Worm (Caenorhabditis elegans) whole organism, L1 larva: ENCODE results near the gene C44B7.7.
A peak's percentile ranks its signal among the peaks of the same experiment; 100 is the strongest.

ENCODE experiments used
- C16A3.4 ChIP-seq: fragments of 150-350 bp; optimal IDR thresholded peaks from 2 replicates; lab custom pipeline; 2014; ENCODE audit warnings: missing biosample characterization, missing genetic modification characterization
- Y116A8C.19 ChIP-seq: sonication (generic microtip); optimal IDR thresholded peaks from 2 replicates; lab custom pipeline; 2016; ENCODE audit warnings: missing compliant biosample characterization, missing genetic modification characterization, borderline replicate concordance
- aha-1 ChIP-seq: fragments of 150-350 bp; optimal IDR thresholded peaks from 2 replicates; lab custom pipeline; 2014; ENCODE audit warnings: missing biosample characterization, missing genetic modification characterization
- ama-1 ChIP-seq: fragments of 150-350 bp; optimal IDR thresholded peaks from 2 replicates; lab custom pipeline; 2014
- blmp-1 ChIP-seq: fragments of 150-350 bp; optimal IDR thresholded peaks from 2 replicates; lab custom pipeline; 2014; ENCODE audit warnings: missing biosample characterization, missing genetic modification characterization
- ceh-63 ChIP-seq: fragments of 200-800 bp; sonication (Bioruptor generic); optimal IDR thresholded peaks from 2 replicates; lab custom pipeline; 2018; ENCODE audit warnings: mild to moderate bottlenecking, missing genetic modification characterization, missing compliant biosample characterization
- ceh-82 ChIP-seq, 3 experiments: fragments of 150-350 bp in 1 of 3; sonication (generic microtip) in 2 of 3; optimal IDR thresholded peaks; 2 replicates each; lab custom pipeline; 2014 to 2017; ENCODE audit warnings: missing biosample characterization in 3 of 3, missing genetic modification characterization in 3 of 3
- ceh-88 ChIP-seq: fragments of 200-800 bp; sonication (Bioruptor generic); IDR thresholded peaks from 2 replicates; pipeline ENCODE4 v1.3.6; 2022; ENCODE audit warnings: missing genetic modification characterization, missing compliant biosample characterization
- dpl-1 ChIP-seq, 3 experiments: fragments of 150-350 bp in 2 of 3; sonication (generic microtip) in 1 of 3; optimal IDR thresholded peaks; 2 replicates each; lab custom pipeline; 2014 to 2017; ENCODE audit warnings: missing biosample characterization in 3 of 3, missing genetic modification characterization in 3 of 3, missing genetic modification reagents in 3 of 3
- dsc-1 ChIP-seq: sonication (generic microtip); optimal IDR thresholded peaks from 2 replicates; lab custom pipeline; 2016; ENCODE audit warnings: mild to moderate bottlenecking, missing genetic modification characterization, missing compliant biosample characterization
- efl-1 ChIP-seq, 4 experiments: fragments of 150-350 bp; optimal IDR thresholded peaks in 3 of 4; peaks in 1 of 4; 1 replicate in 1 of 4; 2 replicates in 3 of 4; lab custom pipeline; 2014; ENCODE audit warnings: missing biosample characterization in 2 of 4, missing genetic modification characterization in 2 of 4, missing genetic modification reagents in 2 of 4
- efl-3 ChIP-seq: fragments of 200-800 bp; sonication (Bioruptor generic); optimal IDR thresholded peaks from 2 replicates; lab custom pipeline; 2018; ENCODE audit warnings: mild to moderate bottlenecking, missing genetic modification characterization, missing compliant biosample characterization
- elt-2 ChIP-seq: sonication (generic microtip); optimal IDR thresholded peaks from 2 replicates; lab custom pipeline; 2016; ENCODE audit warnings: missing genetic modification characterization, mild to moderate bottlenecking, inconsistent platforms, missing compliant biosample characterization, missing genetic modification reagents
- fkh-8 ChIP-seq: sonication (generic microtip); optimal IDR thresholded peaks from 2 replicates; lab custom pipeline; 2016; ENCODE audit warnings: mild to moderate bottlenecking, missing genetic modification characterization, missing compliant biosample characterization
- hpl-2 ChIP-seq: fragments of 150-350 bp; optimal IDR thresholded peaks from 2 replicates; lab custom pipeline; 2014; ENCODE audit warnings: missing biosample characterization, missing genetic modification reagents, missing genetic modification characterization
- irx-1 ChIP-seq: sonication (generic microtip); optimal IDR thresholded peaks from 2 replicates; lab custom pipeline; 2016; ENCODE audit warnings: missing genetic modification characterization, missing compliant biosample characterization
- jun-1 ChIP-seq: fragments of 150-350 bp; optimal IDR thresholded peaks from 2 replicates; lab custom pipeline; 2014; ENCODE audit warnings: missing biosample characterization, missing genetic modification reagents, missing genetic modification characterization
- lin-13 ChIP-seq: fragments of 150-350 bp; optimal IDR thresholded peaks from 2 replicates; lab custom pipeline; 2014; ENCODE audit warnings: missing biosample characterization, missing genetic modification reagents, missing genetic modification characterization
- lir-3 ChIP-seq: sonication (generic microtip); optimal IDR thresholded peaks from 2 replicates; lab custom pipeline; 2016; ENCODE audit warnings: mild to moderate bottlenecking, missing genetic modification characterization, moderate library complexity, missing compliant biosample characterization; ENCODE audit not compliant: poor library complexity
- lsy-2 ChIP-seq, 2 experiments: fragments of 150-350 bp; optimal IDR thresholded peaks; 2 replicates each; lab custom pipeline; 2014; ENCODE audit warnings: missing biosample characterization in 2 of 2, missing genetic modification characterization in 2 of 2
- mdl-1 ChIP-seq, 2 experiments: fragments of 150-350 bp; optimal IDR thresholded peaks; 2 replicates each; lab custom pipeline; 2014 to 2017; ENCODE audit warnings: missing biosample characterization in 2 of 2, missing genetic modification characterization in 2 of 2, inconsistent platforms in 1 of 2
- mef-2 ChIP-seq: fragments of 150-350 bp; optimal IDR thresholded peaks from 2 replicates; lab custom pipeline; 2014; ENCODE audit warnings: missing biosample characterization, missing genetic modification characterization
- nhr-12 ChIP-seq: sonication (generic microtip); optimal IDR thresholded peaks from 2 replicates; lab custom pipeline; 2017; ENCODE audit warnings: missing biosample characterization, missing genetic modification characterization
- nhr-19 ChIP-seq: fragments of 200-800 bp; sonication (Bioruptor generic); conservative IDR thresholded peaks from 2 replicates; pipeline ENCODE4 v1.3.6; 2022; ENCODE audit warnings: missing genetic modification characterization, missing compliant biosample characterization
- nhr-76 ChIP-seq: sonication (generic microtip); optimal IDR thresholded peaks from 2 replicates; lab custom pipeline; 2017; ENCODE audit warnings: missing biosample characterization, missing genetic modification characterization
- nhr-77 ChIP-seq: fragments of 150-350 bp; optimal IDR thresholded peaks from 2 replicates; lab custom pipeline; 2014; ENCODE audit warnings: missing biosample characterization, missing genetic modification characterization
- nhr-84 ChIP-seq: sonication (generic microtip); optimal IDR thresholded peaks from 2 replicates; lab custom pipeline; 2017; ENCODE audit warnings: missing biosample characterization, missing genetic modification characterization
- pax-3 ChIP-seq: fragments of 200-800 bp; sonication (Bioruptor generic); optimal IDR thresholded peaks from 2 replicates; lab custom pipeline; 2018; ENCODE audit warnings: mild to moderate bottlenecking, missing genetic modification characterization, moderate library complexity, missing compliant biosample characterization
- rnt-1 ChIP-seq: sonication (generic microtip); optimal IDR thresholded peaks from 2 replicates; lab custom pipeline; 2016; ENCODE audit warnings: mild to moderate bottlenecking, missing genetic modification characterization, moderate library complexity, missing compliant biosample characterization
- sptf-1 ChIP-seq: fragments of 150-350 bp; optimal IDR thresholded peaks from 2 replicates; lab custom pipeline; 2014; ENCODE audit warnings: missing biosample characterization, missing genetic modification characterization
- unc-30 ChIP-seq: sonication (generic microtip); optimal IDR thresholded peaks from 2 replicates; lab custom pipeline; 2017; ENCODE audit warnings: missing biosample characterization, missing genetic modification characterization
- unc-86 ChIP-seq: sonication (generic microtip); optimal IDR thresholded peaks from 2 replicates; lab custom pipeline; 2016; ENCODE audit warnings: missing genetic modification characterization, missing compliant biosample characterization
- vab-15 ChIP-seq: sonication (generic microtip); optimal IDR thresholded peaks from 2 replicates; lab custom pipeline; 2017; ENCODE audit warnings: missing genotype, mild to moderate bottlenecking, missing genetic modification characterization, missing compliant biosample characterization

C44B7.7 gene

DNA sequence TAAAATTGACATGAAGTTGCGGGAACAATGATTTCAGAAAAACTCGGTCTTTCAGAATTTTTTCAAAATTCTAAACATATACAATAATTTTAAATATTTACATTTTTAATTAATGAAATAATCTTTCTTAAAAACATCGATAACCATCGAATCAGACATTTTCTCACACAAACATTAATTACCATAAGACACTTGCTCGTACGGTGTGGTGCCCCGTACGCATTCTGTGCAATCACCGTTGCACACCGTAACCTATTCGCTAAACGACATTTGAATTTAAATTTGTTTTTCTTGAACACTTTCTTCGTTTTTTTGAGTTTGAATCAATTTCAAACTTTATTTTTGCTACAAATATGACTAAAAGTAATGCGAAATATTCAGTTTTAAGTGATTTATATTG lies 43.8 kb upstream of the C44B7.7 start:
- TF ChIP-seq hpl-2 (GFP tag; lab: Kevin White, UChicago) (no peak), nhr-84 (tag; lab: Kevin White, UChicago) (no peak), lsy-2 (tag; optimal IDR thresholded peaks at IDR 0.05; lab: Kevin White, UChicago) (no peak), irx-1 (tag; lab: Kevin White, UChicago) (no peak), sptf-1 (tag; lab: Kevin White, UChicago) (no peak), jun-1 (tag; lab: Kevin White, UChicago) (no peak), unc-30 (tag; lab: Kevin White, UChicago) (no peak), C16A3.4 (tag; lab: Kevin White, UChicago) (no peak), dsc-1 (tag; lab: Kevin White, UChicago) (no peak), mef-2 (tag; lab: Kevin White, UChicago) (no peak), lir-3 (tag; lab: Kevin White, UChicago) (no peak), nhr-19 (GFP tag; lab: Robert Waterston, UW) (no peak), ceh-63 (no peak), unc-86 (tag; lab: Kevin White, UChicago) (no peak)

DNA sequence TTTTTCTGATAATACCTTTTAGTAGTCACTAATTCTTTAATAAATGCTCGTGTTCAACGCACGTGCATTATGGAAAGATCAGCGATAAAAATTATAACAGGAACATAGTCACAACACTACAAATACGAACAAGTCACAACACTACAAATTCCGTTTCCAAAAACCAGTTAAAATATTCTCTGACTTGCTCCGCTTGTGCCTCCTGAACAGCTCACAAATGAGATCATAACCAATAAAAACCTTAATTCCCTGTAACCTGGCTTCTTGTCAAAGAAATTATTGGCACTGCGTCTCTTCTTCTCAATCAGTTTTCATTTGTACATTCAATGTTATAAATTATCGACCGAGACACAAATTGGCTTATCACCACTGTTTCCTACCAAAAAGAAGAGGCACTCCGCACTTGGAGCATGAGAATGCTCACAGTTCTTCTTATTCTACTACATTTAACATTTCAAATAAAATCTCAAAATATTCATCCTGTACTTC lies 39.4 kb upstream of the C44B7.7 start, which contains the start of gene B0252.1:
TSS of gene B0252.1 (plus strand) at position 318 of the 489 bp plus-strand sequence.
- TF ChIP-seq blmp-1 (tag; lab: Kevin White, UChicago) (no peak), efl-1 (optimal IDR thresholded peaks at IDR 0.05; lab: Kevin White, UChicago) (no peak), efl-1 (GFP tag; optimal IDR thresholded peaks at IDR 0.05 in 1 of 2; lab: Kevin White, UChicago) (no peak), nhr-12 (no peak), lin-13 (no peak), ceh-88 (GFP tag; lab: Robert Waterston, UW) (no peak), pax-3 (tag; lab: Kevin White, UChicago) (no peak), hpl-2 (GFP tag; lab: Kevin White, UChicago) (no peak), nhr-19 (GFP tag; lab: Robert Waterston, UW) (no peak), Y116A8C.19 (tag; lab: Kevin White, UChicago) (no peak), dpl-1 (GFP tag; optimal IDR thresholded peaks at IDR 0.05; lab: Kevin White, UChicago) (no peak), unc-30 (tag; lab: Kevin White, UChicago) (no peak)

DNA sequence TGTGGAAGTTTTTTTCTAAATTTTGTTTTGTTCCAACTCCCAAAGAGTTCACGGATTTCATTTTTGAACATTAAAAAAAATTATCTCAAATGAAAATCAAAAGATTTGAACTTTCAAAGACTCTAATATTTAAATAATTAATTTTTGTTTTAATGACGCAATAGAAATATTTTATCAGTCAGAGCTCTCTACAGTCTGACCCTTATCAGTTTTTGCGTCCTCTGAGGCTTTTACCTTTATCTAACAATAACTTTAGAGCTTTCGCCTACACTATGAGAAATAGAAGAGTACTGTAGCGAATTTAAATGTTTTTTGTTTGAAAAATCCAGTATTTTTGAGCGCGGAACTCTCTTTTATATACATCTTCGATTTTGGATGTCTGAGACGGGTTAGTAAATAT lies 38.9 kb upstream of the C44B7.7 start, which contains the start of gene B0252.5:
TSS of gene B0252.5 (minus strand) at position 17 of the 400 bp plus-strand sequence.
- TF ChIP-seq fkh-8 (tag; lab: Kevin White, UChicago) (no peak), elt-2 (tag; lab: Kevin White, UChicago) (peak; percentile 32)
- TF ChIP-seq, all 84 proteins: peak for 1

DNA sequence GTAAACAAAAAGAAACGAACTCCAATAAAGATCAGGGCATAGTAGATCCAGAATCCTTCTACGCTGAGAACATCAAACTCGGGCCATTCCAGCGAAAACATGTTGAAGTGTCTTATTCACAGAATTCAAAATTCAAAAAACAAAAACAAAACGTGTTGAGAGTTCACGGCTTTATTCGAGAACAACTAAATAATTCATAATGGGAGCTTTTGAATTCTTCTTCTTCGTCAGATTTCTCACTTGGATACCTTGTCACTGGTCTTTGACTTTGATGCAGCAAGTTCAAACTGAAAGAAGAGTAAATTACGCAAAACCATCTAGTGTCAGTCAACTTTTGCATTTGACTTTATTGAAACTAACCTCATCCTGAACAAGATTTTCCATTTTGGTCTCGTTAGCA lies 37.7 kb upstream of the C44B7.7 start, which contains the start of gene B0252.11:
TSS of gene B0252.11 (minus strand) at position 101 of the 400 bp plus-strand sequence.
- no peak for TF ChIP-seq unc-30 (tag; lab: Kevin White, UChicago)
- no peak for TF ChIP-seq efl-1 (optimal IDR thresholded peaks at IDR 0.05; lab: Kevin White, UChicago)
- peak in 1 of 2 experiments; percentile 85 for TF ChIP-seq efl-1 (GFP tag; optimal IDR thresholded peaks at IDR 0.05 in 1 of 2; lab: Kevin White, UChicago)

DNA sequence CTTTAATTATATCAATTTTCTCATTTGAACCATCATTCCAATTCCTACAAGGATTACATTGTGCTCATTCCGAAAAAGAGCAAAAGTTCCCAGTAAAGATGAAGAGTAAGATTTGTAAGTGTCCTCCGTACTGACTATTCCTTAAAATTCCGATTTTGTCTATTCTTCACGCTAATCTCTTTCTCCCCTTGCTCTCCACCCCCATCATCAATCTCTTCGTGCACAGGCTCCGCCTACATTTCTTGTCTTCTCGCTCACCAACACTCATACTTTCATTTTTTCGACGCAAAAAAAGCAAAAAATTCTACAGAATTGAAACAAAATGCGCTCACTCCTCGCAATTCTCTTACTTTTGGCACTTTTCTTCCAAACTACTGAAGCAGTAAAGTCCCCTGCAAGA lies 35.9 kb upstream of the C44B7.7 start, which contains the start of gene B0252.8:
TSS of gene B0252.8 (plus strand) at position 292 of the 400 bp plus-strand sequence.
- TF ChIP-seq rnt-1 (tag; lab: Kevin White, UChicago) (no peak), nhr-77 (tag; lab: Kevin White, UChicago) (no peak), ceh-88 (GFP tag; lab: Robert Waterston, UW) (no peak), ceh-82 (tag; optimal IDR thresholded peaks at IDR 0.05; lab: Kevin White, UChicago) (no peak), nhr-76 (tag; lab: Kevin White, UChicago) (no peak), mdl-1 (tag; optimal IDR thresholded peaks at IDR 0.05; lab: Kevin White, UChicago) (no peak), vab-15 (tag; lab: Kevin White, UChicago) (no peak), lsy-2 (tag; optimal IDR thresholded peaks at IDR 0.05; lab: Kevin White, UChicago) (no peak), elt-2 (tag; lab: Kevin White, UChicago) (no peak), ama-1 (no peak), efl-3 (GFP tag; lab: Kevin White, UChicago) (no peak), dsc-1 (tag; lab: Kevin White, UChicago) (no peak), aha-1 (tag; lab: Kevin White, UChicago) (no peak)
